Fruit fly (Drosophila melanogaster): ENCODE measurements around the gene CG17139.

- TF ChIP-seq toe (GFP tag; optimal IDR thresholded peaks at IDR 0.05) (no peak), CG1620 (GFP tag; optimal IDR thresholded peaks at IDR 0.05) (no peak)
Observed at dm6 chr2L:10869867-10870266, 24.4 kb upstream of the CG17139 start, which contains the start of gene CG12517.
